Fruit fly (Drosophila melanogaster) whole organism, wandering third instar larva: Measurements from ENCODE around the gene borr.

Experiments used
- Abd-B ChIP-seq: fragments of >200 bp; optimal IDR thresholded peaks from 2 replicates; lab custom pipeline; 2017; ENCODE audit warnings: missing biosample characterization, missing genetic modification characterization
- CG32264 ChIP-seq: fragments of 200-800 bp; sonication (Bioruptor generic); optimal IDR thresholded peaks from 2 replicates; lab custom pipeline; 2016; ENCODE audit warnings: missing biosample characterization, missing genetic modification characterization
- CG9705 ChIP-seq: fragments of 200-800 bp; sonication (Bioruptor generic); optimal IDR thresholded peaks from 2 replicates; lab custom pipeline; 2018; ENCODE audit warnings: missing biosample characterization, mild to moderate bottlenecking, missing genetic modification characterization
- Dfd ChIP-seq: fragments of >200 bp; optimal IDR thresholded peaks from 2 replicates; lab custom pipeline; 2017; ENCODE audit warnings: missing biosample characterization, missing genetic modification characterization
- Dif ChIP-seq: fragments of 200-275, 200-300 bp; sonication (Bioruptor generic); optimal IDR thresholded peaks from 2 replicates; lab custom pipeline; 2018; ENCODE audit warnings: missing biosample characterization, missing genetic modification characterization; ENCODE audit not compliant: partially characterized antibody
- GATAd ChIP-seq: sonication (Bioruptor generic); optimal IDR thresholded peaks from 2 replicates; lab custom pipeline; 2016; ENCODE audit warnings: missing biosample characterization, missing genetic modification characterization
- HLH106 ChIP-seq: fragments of 200-800 bp; optimal IDR thresholded peaks from 3 replicates; lab custom pipeline; 2019; ENCODE audit warnings: missing biosample characterization, mild to moderate bottlenecking, missing genetic modification characterization, moderate library complexity
- Hnf4 ChIP-seq: fragments of 200-800 bp; sonication (Bioruptor generic); optimal IDR thresholded peaks from 2 replicates; lab custom pipeline; 2016; ENCODE audit warnings: missing biosample characterization, mild to moderate bottlenecking, missing genetic modification characterization
- Hr78 ChIP-seq: fragments of >200 bp; optimal IDR thresholded peaks from 2 replicates; lab custom pipeline; 2017; ENCODE audit warnings: missing biosample characterization, missing genetic modification characterization
- Hr83 ChIP-seq: fragments of 200-300 bp; sonication (Bioruptor generic); optimal IDR thresholded peaks from 2 replicates; lab custom pipeline; 2016; ENCODE audit warnings: missing biosample characterization, mild to moderate bottlenecking, missing genetic modification characterization, moderate library complexity; ENCODE audit not compliant: poor library complexity, severe bottlenecking
- Jra ChIP-seq: sonication (Bioruptor generic); optimal IDR thresholded peaks from 2 replicates; lab custom pipeline; 2016; ENCODE audit warnings: missing biosample characterization, missing genetic modification characterization
- Myc ChIP-seq: fragments of >200 bp; optimal IDR thresholded peaks from 2 replicates; lab custom pipeline; 2017
- Rel ChIP-seq, 2 experiments: fragments of 200-800 bp; sonication (Bioruptor generic) in 1 of 2; optimal IDR thresholded peaks; 2 replicates in 1 of 2; 3 replicates in 1 of 2; lab custom pipeline; 2016 to 2019; ENCODE audit warnings: mild to moderate bottlenecking in 2 of 2, missing biosample characterization in 2 of 2, missing genetic modification characterization in 2 of 2, moderate library complexity in 1 of 2
- Sp1 ChIP-seq: fragments of 200-800 bp; sonication (Bioruptor generic); optimal IDR thresholded peaks from 3 replicates; lab custom pipeline; 2019; ENCODE audit warnings: missing biosample characterization, mild to moderate bottlenecking, missing genetic modification characterization, moderate library complexity
- br ChIP-seq: fragments of 200-800 bp; sonication (Bioruptor generic); optimal IDR thresholded peaks from 2 replicates; lab custom pipeline; 2016; ENCODE audit warnings: missing biosample characterization, missing genetic modification characterization
- brk ChIP-seq: fragments of 200-800 bp; sonication (Bioruptor generic); optimal IDR thresholded peaks from 2 replicates; lab custom pipeline; 2016; ENCODE audit warnings: missing biosample characterization, mild to moderate bottlenecking, missing genetic modification characterization
- dmrt93B ChIP-seq: fragments of 200-800 bp; sonication (Bioruptor generic); optimal IDR thresholded peaks from 2 replicates; lab custom pipeline; 2018; ENCODE audit warnings: missing biosample characterization, mild to moderate bottlenecking, missing genetic modification characterization
- dsf ChIP-seq: sonication (Bioruptor generic); optimal IDR thresholded peaks from 2 replicates; lab custom pipeline; 2016; ENCODE audit warnings: missing biosample characterization, missing genetic modification characterization, borderline replicate concordance
- ey ChIP-seq: fragments of 200-800 bp; sonication (Bioruptor generic); optimal IDR thresholded peaks from 2 replicates; lab custom pipeline; 2016; ENCODE audit warnings: missing biosample characterization, missing genetic modification characterization
- foxo ChIP-seq, 2 experiments: fragments of 200-800 bp; sonication (Bioruptor generic); optimal IDR thresholded peaks; 2 replicates in 1 of 2; 3 replicates in 1 of 2; lab custom pipeline; 2016 to 2017; ENCODE audit warnings: missing biosample characterization in 2 of 2, missing genetic modification characterization in 2 of 2
- fru ChIP-seq: fragments of 200-800 bp; sonication (Bioruptor generic); optimal IDR thresholded peaks from 3 replicates; lab custom pipeline; 2016; ENCODE audit warnings: missing biosample characterization, mild to moderate bottlenecking, missing genetic modification characterization
- h ChIP-seq: fragments of 200-800 bp; sonication (Bioruptor generic); optimal IDR thresholded peaks from 3 replicates; lab custom pipeline; 2016; ENCODE audit warnings: missing biosample characterization, mild to moderate bottlenecking, missing genetic modification characterization
- jim ChIP-seq: fragments of 175-275, 200-325 bp; sonication (Bioruptor generic); optimal IDR thresholded peaks from 2 replicates; lab custom pipeline; 2016; ENCODE audit warnings: missing biosample characterization, mild to moderate bottlenecking, missing genetic modification characterization
- lola ChIP-seq: fragments of >200 bp; optimal IDR thresholded peaks from 2 replicates; lab custom pipeline; 2017; ENCODE audit warnings: missing biosample characterization, missing genetic modification characterization
- psq ChIP-seq: fragments of 200-800 bp; sonication (Bioruptor generic); optimal IDR thresholded peaks from 3 replicates; lab custom pipeline; 2017; ENCODE audit warnings: missing biosample characterization, mild to moderate bottlenecking, missing genetic modification characterization, moderate library complexity
- rgr ChIP-seq: fragments of 200-800 bp; sonication (Bioruptor generic); optimal IDR thresholded peaks from 3 replicates; lab custom pipeline; 2016; ENCODE audit warnings: missing biosample characterization, mild to moderate bottlenecking, missing genetic modification characterization
- sage ChIP-seq: fragments of 200-800 bp; sonication (Bioruptor generic); optimal IDR thresholded peaks from 2 replicates; lab custom pipeline; 2016; ENCODE audit warnings: missing biosample characterization, mild to moderate bottlenecking, missing genetic modification characterization
- tai ChIP-seq: sonication (Bioruptor generic); optimal IDR thresholded peaks from 2 replicates; lab custom pipeline; 2016; ENCODE audit warnings: missing biosample characterization, missing genetic modification characterization
- usp ChIP-seq: fragments of >200 bp; optimal IDR thresholded peaks from 2 replicates; lab custom pipeline; 2017; ENCODE audit warnings: missing biosample characterization, missing genetic modification characterization

borr gene

DNA sequence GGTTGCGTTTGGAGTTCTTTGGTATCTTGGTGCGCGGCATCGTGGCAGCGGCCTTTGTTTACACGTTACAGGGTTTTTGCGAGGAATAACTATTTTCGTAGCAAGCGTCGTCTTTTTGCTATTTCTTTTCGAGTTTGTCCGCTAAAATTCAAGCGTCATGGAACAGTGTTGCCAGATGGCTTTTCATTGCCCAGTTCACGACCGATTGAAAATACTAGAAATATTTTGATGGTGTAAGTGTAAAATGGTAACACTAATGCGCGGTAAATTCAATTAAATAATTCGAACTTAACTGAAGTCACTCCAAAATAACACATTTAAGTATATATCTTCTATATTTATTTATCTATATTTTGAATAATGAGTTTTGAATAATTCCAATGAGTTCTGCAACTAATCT is at the start of gene borr:
TSS of gene borr (minus strand) at position 172 of the 400 bp plus-strand sequence.
- TF ChIP-seq Abd-B (GFP tag; lab: Kevin White, UChicago) (no peak), Rel (GFP tag; optimal IDR thresholded peaks at IDR 0.05; lab: Kevin White, UChicago) (no peak), Rel (tag; optimal IDR thresholded peaks at IDR 0.05; lab: Kevin White, UChicago) (peak; percentile 34), Hr83 (GFP tag; lab: Kevin White, UChicago) (no peak), psq (no peak), rgr (GFP tag; lab: Kevin White, UChicago) (no peak)

DNA sequence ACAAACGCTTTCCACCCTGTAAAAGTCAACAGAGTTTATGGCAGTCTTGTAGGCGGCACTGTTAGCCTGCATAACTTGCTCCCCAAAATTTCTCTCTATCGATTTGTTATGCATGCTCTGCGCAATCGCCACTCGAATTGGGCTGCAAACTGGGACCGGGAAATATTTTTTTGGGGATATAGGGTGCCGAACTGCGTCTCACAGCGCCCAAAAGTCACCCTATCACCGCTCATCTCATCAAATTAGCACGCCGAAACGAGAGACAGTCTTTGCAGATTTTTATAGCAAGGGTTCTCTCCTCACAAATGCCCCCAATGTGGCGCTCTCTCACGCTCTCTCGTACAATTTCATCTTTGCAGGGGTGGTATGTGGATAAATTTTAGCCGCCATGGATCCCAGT is 19.2 kb upstream of the borr start:
- TF ChIP-seq br (GFP tag; lab: Kevin White, UChicago) (no peak), Myc (no peak), fru (GFP tag; lab: Kevin White, UChicago) (no peak), tai (GFP tag; lab: Kevin White, UChicago) (no peak), brk (GFP tag; lab: Kevin White, UChicago) (no peak), h (no peak), foxo (GFP tag; optimal IDR thresholded peaks at IDR 0.05; lab: Kevin White, UChicago) (no peak), Hr78 (no peak)

- TF ChIP-seq Dfd = peak; percentile 91
- no peak for TF ChIP-seq foxo (GFP tag; optimal IDR thresholded peaks at IDR 0.05; lab: Kevin White, UChicago)
These were observed 13.1 kb upstream of the borr start for dm6 chr2L:9266060-9266459.

DNA sequence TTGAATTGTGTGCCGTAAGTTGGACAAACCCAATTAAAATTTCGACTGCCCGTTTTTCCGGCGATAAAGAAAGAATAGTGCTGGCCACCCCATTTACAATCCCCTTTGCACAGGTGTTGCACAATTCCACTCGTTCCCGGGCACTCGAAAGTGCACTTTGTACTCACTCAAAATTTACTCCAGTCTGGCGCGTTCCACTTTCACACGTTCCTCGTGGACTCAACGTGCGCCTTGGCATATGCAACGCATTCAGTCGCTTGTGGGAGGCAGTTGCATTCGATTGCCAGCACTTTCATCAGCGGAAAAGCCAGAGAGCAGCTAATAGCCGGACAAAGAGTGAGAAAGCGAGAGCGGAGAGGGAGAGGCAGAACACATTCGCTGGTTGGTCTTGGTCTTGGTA is 3.4 kb upstream of the borr start, which contains the start of gene Ggamma30A:
TSS of gene Ggamma30A (plus strand) at position 248 of the 400 bp plus-strand sequence.
- TF ChIP-seq CG32264 (GFP tag; lab: Kevin White, UChicago) (no peak), rgr (GFP tag; lab: Kevin White, UChicago) (no peak), GATAd (GFP tag; lab: Kevin White, UChicago) (no peak), Myc (no peak), sage (GFP tag; lab: Kevin White, UChicago) (no peak), psq (no peak), usp (GFP tag; lab: Kevin White, UChicago) (no peak), jim (GFP tag; lab: Kevin White, UChicago) (no peak)

- TF ChIP-seq Hr83 (GFP tag; lab: Kevin White, UChicago) = no peak
- TF ChIP-seq ey = no peak
- TF ChIP-seq brk (GFP tag; lab: Kevin White, UChicago) = no peak
- no peak for TF ChIP-seq fru (GFP tag; lab: Kevin White, UChicago)
- no peak for TF ChIP-seq Myc
- no peak for TF ChIP-seq Dif
- no peak for TF ChIP-seq dmrt93B
- TF ChIP-seq dsf (GFP tag; lab: Kevin White, UChicago) = no peak
- TF ChIP-seq rgr (GFP tag; lab: Kevin White, UChicago) = no peak
- TF ChIP-seq usp (GFP tag; lab: Kevin White, UChicago) = no peak
- no peak for TF ChIP-seq Dfd
- no peak for TF ChIP-seq Hnf4 (GFP tag; lab: Kevin White, UChicago)
- no peak for TF ChIP-seq CG32264 (GFP tag; lab: Kevin White, UChicago)
- TF ChIP-seq Hr78 = no peak
- no peak for TF ChIP-seq CG9705 (GFP tag; lab: Kevin White, UChicago)
- TF ChIP-seq jim (GFP tag; lab: Kevin White, UChicago) = no peak
- no peak for TF ChIP-seq Jra (GFP tag; lab: Kevin White, UChicago)
- TF ChIP-seq lola = no peak
- no peak for TF ChIP-seq HLH106 (tag; lab: Kevin White, UChicago)
These were observed 1.8 kb upstream of the borr start, which contains the start of gene lectin-30A for dm6 chr2L:9254754-9255153. Gene lectin-30A, minus strand, starts transcription at chr2L:9254854.

- TF ChIP-seq foxo (GFP tag; optimal IDR thresholded peaks at IDR 0.05; lab: Kevin White, UChicago) (no peak), Sp1 (GFP tag; lab: Kevin White, UChicago) (no peak)
These were observed 2.0 kb downstream of the borr start, which contains the start of gene aust for dm6 chr2L:9250942-9251341. Gene aust, minus strand, starts transcription at chr2L:9251042.
